Worm (Caenorhabditis elegans) whole organism, L1 larva: ENCODE results near the gene F09G8.7.

Experiments used
- F16B12.6 ChIP-seq: fragments of 150-350 bp; optimal IDR thresholded peaks from 2 replicates; lab custom pipeline; 2014; ENCODE audit warnings: missing biosample characterization, missing genetic modification characterization
- Y116A8C.19 ChIP-seq: sonication (generic microtip); optimal IDR thresholded peaks from 2 replicates; lab custom pipeline; 2016; ENCODE audit warnings: missing compliant biosample characterization, missing genetic modification characterization, borderline replicate concordance
- aha-1 ChIP-seq: fragments of 150-350 bp; optimal IDR thresholded peaks from 2 replicates; lab custom pipeline; 2014; ENCODE audit warnings: missing biosample characterization, missing genetic modification characterization
- alr-1 ChIP-seq: fragments of 200-800 bp; sonication (Bioruptor generic); optimal IDR thresholded peaks from 2 replicates; lab custom pipeline; 2018; ENCODE audit warnings: borderline replicate concordance, mild to moderate bottlenecking, missing genetic modification characterization, missing compliant biosample characterization
- ama-1 ChIP-seq: fragments of 150-350 bp; optimal IDR thresholded peaks from 2 replicates; lab custom pipeline; 2014
- blmp-1 ChIP-seq: fragments of 150-350 bp; optimal IDR thresholded peaks from 2 replicates; lab custom pipeline; 2014; ENCODE audit warnings: missing biosample characterization, missing genetic modification characterization
- ceh-63 ChIP-seq: fragments of 200-800 bp; sonication (Bioruptor generic); optimal IDR thresholded peaks from 2 replicates; lab custom pipeline; 2018; ENCODE audit warnings: mild to moderate bottlenecking, missing genetic modification characterization, missing compliant biosample characterization
- ceh-88 ChIP-seq: fragments of 200-800 bp; sonication (Bioruptor generic); IDR thresholded peaks from 2 replicates; pipeline ENCODE4 v1.3.6; 2022; ENCODE audit warnings: missing genetic modification characterization, missing compliant biosample characterization
- dpl-1 ChIP-seq, 3 experiments: fragments of 150-350 bp in 2 of 3; sonication (generic microtip) in 1 of 3; optimal IDR thresholded peaks; 2 replicates each; lab custom pipeline; 2014 to 2017; ENCODE audit warnings: missing biosample characterization in 3 of 3, missing genetic modification characterization in 3 of 3, missing genetic modification reagents in 3 of 3
- efl-3 ChIP-seq: fragments of 200-800 bp; sonication (Bioruptor generic); optimal IDR thresholded peaks from 2 replicates; lab custom pipeline; 2018; ENCODE audit warnings: mild to moderate bottlenecking, missing genetic modification characterization, missing compliant biosample characterization
- egl-13 ChIP-seq: sonication (generic microtip); optimal IDR thresholded peaks from 2 replicates; lab custom pipeline; 2016; ENCODE audit warnings: missing genotype, missing genetic modification reagents, missing genetic modification characterization, missing compliant biosample characterization
- elt-2 ChIP-seq: sonication (generic microtip); optimal IDR thresholded peaks from 2 replicates; lab custom pipeline; 2016; ENCODE audit warnings: missing genetic modification characterization, mild to moderate bottlenecking, inconsistent platforms, missing compliant biosample characterization, missing genetic modification reagents
- elt-3 ChIP-seq, 6 experiments: fragments of 150-350 bp in 1 of 6; sonication (generic microtip); optimal IDR thresholded peaks; 2 replicates each; lab custom pipeline; 2017 to 2018; ENCODE audit warnings: missing biosample characterization in 6 of 6, missing genetic modification characterization in 6 of 6, inconsistent platforms in 1 of 6
- ets-5 ChIP-seq: fragments of 200-800 bp; sonication (Bioruptor generic); IDR thresholded peaks from 2 replicates; pipeline ENCODE4 v1.3.6; 2022; ENCODE audit warnings: missing genetic modification characterization, missing compliant biosample characterization
- fkh-4 ChIP-seq: sonication (generic microtip); optimal IDR thresholded peaks from 2 replicates; lab custom pipeline; 2016; ENCODE audit warnings: missing compliant biosample characterization, missing genetic modification characterization, borderline replicate concordance
- fkh-8 ChIP-seq: sonication (generic microtip); optimal IDR thresholded peaks from 2 replicates; lab custom pipeline; 2016; ENCODE audit warnings: mild to moderate bottlenecking, missing genetic modification characterization, missing compliant biosample characterization
- hlh-4 ChIP-seq: sonication (generic microtip); optimal IDR thresholded peaks from 2 replicates; lab custom pipeline; 2016; ENCODE audit warnings: mild to moderate bottlenecking, missing genetic modification characterization, missing compliant biosample characterization
- irx-1 ChIP-seq: sonication (generic microtip); optimal IDR thresholded peaks from 2 replicates; lab custom pipeline; 2016; ENCODE audit warnings: missing genetic modification characterization, missing compliant biosample characterization
- isw-1 ChIP-seq: fragments of 200-800 bp; sonication (Bioruptor generic); IDR thresholded peaks from 2 replicates; pipeline ENCODE4 v1.3.6; 2022; ENCODE audit warnings: missing genetic modification characterization, missing compliant biosample characterization
- lin-14 ChIP-seq: fragments of 200-800 bp; sonication (Bioruptor generic); optimal IDR thresholded peaks from 2 replicates; lab custom pipeline; 2018; ENCODE audit warnings: mild to moderate bottlenecking, missing genetic modification characterization, moderate library complexity, missing compliant biosample characterization
- mab-9 ChIP-seq: fragments of 200-800 bp; sonication (Bioruptor generic); IDR thresholded peaks from 2 replicates; pipeline ENCODE4 v1.3.6; 2022; ENCODE audit warnings: missing genetic modification reagents, missing genetic modification characterization, missing compliant biosample characterization
- mdl-1 ChIP-seq, 2 experiments: fragments of 150-350 bp; optimal IDR thresholded peaks; 2 replicates each; lab custom pipeline; 2014 to 2017; ENCODE audit warnings: missing biosample characterization in 2 of 2, missing genetic modification characterization in 2 of 2, inconsistent platforms in 1 of 2
- mef-2 ChIP-seq: fragments of 150-350 bp; optimal IDR thresholded peaks from 2 replicates; lab custom pipeline; 2014; ENCODE audit warnings: missing biosample characterization, missing genetic modification characterization
- mep-1 ChIP-seq: fragments of 150-350 bp; optimal IDR thresholded peaks from 2 replicates; lab custom pipeline; 2014; ENCODE audit warnings: missing biosample characterization, missing genetic modification characterization
- nhr-12 ChIP-seq: sonication (generic microtip); optimal IDR thresholded peaks from 2 replicates; lab custom pipeline; 2017; ENCODE audit warnings: missing biosample characterization, missing genetic modification characterization
- nhr-47 ChIP-seq: sonication (generic microtip); optimal IDR thresholded peaks from 2 replicates; lab custom pipeline; 2016; ENCODE audit warnings: mild to moderate bottlenecking, missing genetic modification characterization, moderate library complexity, missing compliant biosample characterization
- nhr-71 ChIP-seq: sonication (generic microtip); optimal IDR thresholded peaks from 2 replicates; lab custom pipeline; 2016; ENCODE audit warnings: mild to moderate bottlenecking, missing genetic modification characterization, moderate library complexity, missing compliant biosample characterization
- nhr-76 ChIP-seq: sonication (generic microtip); optimal IDR thresholded peaks from 2 replicates; lab custom pipeline; 2017; ENCODE audit warnings: missing biosample characterization, missing genetic modification characterization
- nhr-77 ChIP-seq: fragments of 150-350 bp; optimal IDR thresholded peaks from 2 replicates; lab custom pipeline; 2014; ENCODE audit warnings: missing biosample characterization, missing genetic modification characterization
- nhr-90 ChIP-seq: sonication (generic microtip); optimal IDR thresholded peaks from 2 replicates; lab custom pipeline; 2016; ENCODE audit warnings: mild to moderate bottlenecking, missing genetic modification characterization, missing compliant biosample characterization; ENCODE audit not compliant: poor library complexity
- pag-3 ChIP-seq: sonication (generic microtip); optimal IDR thresholded peaks from 2 replicates; lab custom pipeline; 2017; ENCODE audit warnings: missing genetic modification characterization, mild to moderate bottlenecking, missing compliant biosample characterization, antibody characterized with exemption, borderline replicate concordance; ENCODE audit not compliant: insufficient read depth
- pax-3 ChIP-seq: fragments of 200-800 bp; sonication (Bioruptor generic); optimal IDR thresholded peaks from 2 replicates; lab custom pipeline; 2018; ENCODE audit warnings: mild to moderate bottlenecking, missing genetic modification characterization, moderate library complexity, missing compliant biosample characterization
- pqm-1 ChIP-seq: sonication (generic microtip); optimal IDR thresholded peaks from 3 replicates; lab custom pipeline; 2017; ENCODE audit warnings: missing biosample characterization, missing genetic modification characterization
- rnt-1 ChIP-seq: sonication (generic microtip); optimal IDR thresholded peaks from 2 replicates; lab custom pipeline; 2016; ENCODE audit warnings: mild to moderate bottlenecking, missing genetic modification characterization, moderate library complexity, missing compliant biosample characterization
- snu-23 ChIP-seq: sonication (generic microtip); optimal IDR thresholded peaks from 2 replicates; lab custom pipeline; 2016; ENCODE audit warnings: missing genetic modification characterization, missing compliant biosample characterization
- sox-4 ChIP-seq: sonication (generic microtip); optimal IDR thresholded peaks from 2 replicates; lab custom pipeline; 2016; ENCODE audit warnings: missing genetic modification characterization, missing compliant biosample characterization
- sup-37 ChIP-seq: fragments of 200-800 bp; sonication (Bioruptor generic); optimal IDR thresholded peaks from 2 replicates; lab custom pipeline; 2018; ENCODE audit warnings: mild to moderate bottlenecking, missing genetic modification characterization, missing compliant biosample characterization
- swsn-7 ChIP-seq: sonication (generic microtip); optimal IDR thresholded peaks from 2 replicates; lab custom pipeline; 2016; ENCODE audit warnings: missing genetic modification characterization, missing compliant biosample characterization
- unc-30 ChIP-seq: sonication (generic microtip); optimal IDR thresholded peaks from 2 replicates; lab custom pipeline; 2017; ENCODE audit warnings: missing biosample characterization, missing genetic modification characterization
- unc-98 ChIP-seq: fragments of 200-800 bp; sonication (Bioruptor generic); IDR thresholded peaks from 2 replicates; pipeline ENCODE4 v1.3.6; 2022; ENCODE audit warnings: missing genetic modification characterization, missing compliant biosample characterization
- xbp-1 ChIP-seq: sonication (generic microtip); optimal IDR thresholded peaks from 2 replicates; lab custom pipeline; 2016; ENCODE audit warnings: missing genetic modification characterization, missing compliant biosample characterization
- zag-1 ChIP-seq: fragments of 150-350 bp; optimal IDR thresholded peaks from 2 replicates; lab custom pipeline; 2014; ENCODE audit warnings: missing biosample characterization, missing genetic modification characterization
- zip-4 ChIP-seq: fragments of 200-800 bp; sonication (Bioruptor generic); optimal IDR thresholded peaks from 2 replicates; lab custom pipeline; 2018; ENCODE audit warnings: mild to moderate bottlenecking, missing genetic modification characterization, moderate library complexity, missing compliant biosample characterization
- ztf-11 ChIP-seq, 2 experiments: sonication (generic microtip); optimal IDR thresholded peaks; 2 replicates each; lab custom pipeline; 2016 to 2017; ENCODE audit warnings: missing genetic modification characterization in 2 of 2, missing biosample characterization in 1 of 2, missing compliant biosample characterization in 1 of 2

F09G8.7 gene

ce11 chrIII:8265753-8266152, 2.4 kb downstream of the F09G8.7 start, which contains the start of gene mrps-9 (continued):
- no peak for TF ChIP-seq alr-1 (tag; lab: Kevin White, UChicago)
- TF ChIP-seq zag-1, result no peak
- no peak for TF ChIP-seq nhr-90 (tag; lab: Kevin White, UChicago)
- TF ChIP-seq dpl-1 (GFP tag; optimal IDR thresholded peaks at IDR 0.05; lab: Kevin White, UChicago), result peak; percentile 11 to 64 (median 37)
- TF ChIP-seq elt-2 (tag; lab: Kevin White, UChicago), result no peak
- no peak for TF ChIP-seq unc-30 (tag; lab: Kevin White, UChicago)
- no peak for TF ChIP-seq efl-3
- no peak for TF ChIP-seq F16B12.6 (tag; lab: Kevin White, UChicago)
- TF ChIP-seq pag-3 (tag; lab: Kevin White, UChicago), result no peak
- TF ChIP-seq lin-14, result peak; percentile 38
- TF ChIP-seq snu-23 (GFP tag; lab: Kevin White, UChicago), result peak; percentile 30
- no peak for TF ChIP-seq fkh-8 (tag; lab: Kevin White, UChicago)
- no peak for TF ChIP-seq nhr-71 (tag; lab: Kevin White, UChicago)
- TF ChIP-seq egl-13 (tag; lab: Kevin White, UChicago), result no peak
- TF ChIP-seq ceh-88 (GFP tag; lab: Robert Waterston, UW), result no peak
- TF ChIP-seq unc-98 (GFP tag; lab: Robert Waterston, UW), result no peak
- TF ChIP-seq pqm-1 (tag; lab: Kevin White, UChicago), result no peak
- no peak for TF ChIP-seq mep-1 (tag; lab: Kevin White, UChicago)
- TF ChIP-seq swsn-7 (tag; lab: Kevin White, UChicago), result peak; percentile 15
- no peak for TF ChIP-seq ets-5 (GFP tag; lab: Robert Waterston, UW)
- TF ChIP-seq ama-1 (lab: Kevin White, UChicago), result no peak
- TF ChIP-seq blmp-1, result peak; percentile 78
- no peak for TF ChIP-seq ceh-63 (GFP tag; lab: Kevin White, UChicago)
- TF ChIP-seq isw-1, result no peak
- TF ChIP-seq xbp-1 (tag; lab: Kevin White, UChicago), result peak; percentile 9
- TF ChIP-seq nhr-76 (tag; lab: Kevin White, UChicago), result no peak
- TF ChIP-seq nhr-47, result no peak
- no peak for TF ChIP-seq sup-37 (GFP tag; lab: Kevin White, UChicago)
- TF ChIP-seq nhr-77 (tag; lab: Kevin White, UChicago), result no peak
- no peak for TF ChIP-seq mef-2 (tag; lab: Kevin White, UChicago)
- no peak for TF ChIP-seq sox-4
- no peak for TF ChIP-seq irx-1
- TF ChIP-seq aha-1 (tag; lab: Kevin White, UChicago), result no peak
- TF ChIP-seq mdl-1 (tag; optimal IDR thresholded peaks at IDR 0.05; lab: Kevin White, UChicago), result no peak
- TF ChIP-seq fkh-4 (tag; lab: Kevin White, UChicago), result no peak
- no peak for TF ChIP-seq zip-4 (GFP tag; lab: Kevin White, UChicago)
- no peak for TF ChIP-seq ztf-11 (tag; optimal IDR thresholded peaks at IDR 0.05; lab: Kevin White, UChicago)
- no peak for TF ChIP-seq nhr-12
- TF ChIP-seq mab-9 (GFP tag; lab: Robert Waterston, UW), result no peak
- TF ChIP-seq Y116A8C.19, result no peak
- TF ChIP-seq hlh-4, result no peak
- TF ChIP-seq rnt-1, result peak; percentile 26
- no peak for TF ChIP-seq pax-3 (tag; lab: Kevin White, UChicago)

ce11 chrIII:8263377-8263776, 4.8 kb downstream of the F09G8.7 start, which contains the start of gene col-91:
Gene col-91 (minus strand): TSS chrIII:8263664.
- TF ChIP-seq elt-3 (tag; optimal IDR thresholded peaks at IDR 0.05; lab: Kevin White, UChicago) (peak in 3 of 6 experiments; percentile 3 to 42 (median 36)), nhr-90 (tag; lab: Kevin White, UChicago) (no peak), lin-14 (peak; percentile 40)
